Fruit fly (Drosophila melanogaster) whole organism, embryonic: ENCODE results near the gene CG13893.

Source experiments
- CG15514 ChIP-seq: fragments of 200-800 bp; sonication (Bioruptor generic); optimal IDR thresholded peaks from 3 replicates; lab custom pipeline; 2017; ENCODE audit warnings: missing biosample characterization, missing genetic modification characterization, mild to moderate bottlenecking, moderate library complexity, missing genetic modification reagents
- CG2889 ChIP-seq: fragments of 200-800 bp; sonication (Bioruptor generic); IDR thresholded peaks from 3 replicates; pipeline ENCODE4 v1.3.6; 2022; ENCODE audit warnings: missing biosample characterization, missing genetic modification characterization
- CG6854 ChIP-seq: fragments of 200-800 bp; sonication (Bioruptor generic); optimal IDR thresholded peaks from 3 replicates; lab custom pipeline; 2017; ENCODE audit warnings: missing biosample characterization, mild to moderate bottlenecking, missing genetic modification characterization
- CG8478 ChIP-seq: fragments of >200 bp; optimal IDR thresholded peaks from 2 replicates; lab custom pipeline; 2018
- Hr39 ChIP-seq: fragments of >200 bp; optimal IDR thresholded peaks from 2 replicates; lab custom pipeline; 2017
- MTF-1 ChIP-seq: fragments of 200-800 bp; sonication (Bioruptor generic); optimal IDR thresholded peaks from 2 replicates; lab custom pipeline; 2018; ENCODE audit warnings: missing biosample characterization, mild to moderate bottlenecking, missing genetic modification characterization, borderline replicate concordance
- Poxn ChIP-seq: fragments of 200-800 bp; sonication (Bioruptor generic); IDR thresholded peaks from 2 replicates; pipeline ENCODE4 v1.3.6; 2022; ENCODE audit warnings: missing biosample characterization, missing genetic modification characterization
- Sry-δ ChIP-seq: fragments of 200-800 bp; sonication (Bioruptor generic); optimal IDR thresholded peaks from 2 replicates; lab custom pipeline; 2016; ENCODE audit warnings: missing biosample characterization, missing genetic modification characterization
- chinmo ChIP-seq: fragments of 200-800 bp; sonication (Bioruptor generic); IDR thresholded peaks from 4 replicates; pipeline ENCODE4 v1.3.6; 2022; ENCODE audit warnings: missing biosample characterization, missing genetic modification characterization; ENCODE audit not compliant: partially characterized antibody
- hkb ChIP-seq, 2 experiments: fragments of 200-800 bp in 1 of 2; fragments of >200 bp in 1 of 2; sonication (Bioruptor generic) in 1 of 2; IDR thresholded peaks in 1 of 2; optimal IDR thresholded peaks in 1 of 2; 2 replicates each; pipeline versions ENCODE4 v1.3.6 to Lab custom; 2017 to 2022; ENCODE audit warnings: missing biosample characterization in 1 of 2, missing genetic modification characterization in 1 of 2
- tio ChIP-seq: fragments of 200-800 bp; sonication (Bioruptor generic); optimal IDR thresholded peaks from 2 replicates; lab custom pipeline; 2017; ENCODE audit warnings: missing biosample characterization, missing genetic modification characterization, inconsistent platforms

- no peak for TF ChIP-seq hkb (optimal IDR thresholded peaks at IDR 0.05; lab: Kevin White, UChicago)
- TF ChIP-seq hkb (GFP tag; IDR thresholded peaks at IDR 0.05; lab: Robert Waterston, UW), result no peak
- no peak for TF ChIP-seq MTF-1 (GFP tag; lab: Kevin White, UChicago)
- TF ChIP-seq CG8478 (lab: Kevin White, UChicago), result no peak
- no peak for TF ChIP-seq Hr39 (lab: Kevin White, UChicago)
- TF ChIP-seq Poxn (GFP tag; lab: Robert Waterston, UW), result no peak
- no peak for TF ChIP-seq CG6854 (GFP tag; lab: Kevin White, UChicago)
- TF ChIP-seq tio (GFP tag; lab: Kevin White, UChicago), result no peak
- TF ChIP-seq chinmo (GFP tag; lab: Robert Waterston, UW), result 0 out of 4 replicates have a peak, but pooled peaks have one; percentile 10
- no peak for TF ChIP-seq CG15514 (GFP tag; lab: Kevin White, UChicago)
- TF ChIP-seq Sry-δ, result no peak
- TF ChIP-seq CG2889, result no peak
Measured at dm6 chr3L:641436-641835, 37.6 kb upstream of the CG13893 start.
